Worm (Caenorhabditis elegans): ENCODE results near the gene ttr-42.
A peak's percentile ranks its signal among the peaks of the same experiment; 100 is the strongest.

The ttr-42 gene

ce11 chrX:2569040-2569439 is 8.5 kb upstream of the ttr-42 start (continued):
- no peak for TF ChIP-seq T26A8.4 (GFP tag; IDR thresholded peaks at IDR 0.05)
- no peak for TF ChIP-seq daf-8 (GFP tag; IDR thresholded peaks at IDR 0.05)
- TF ChIP-seq ZK337.2 (GFP tag; IDR thresholded peaks at IDR 0.05): no peak
- TF ChIP-seq nhr-76 (tag; optimal IDR thresholded peaks at IDR 0.05): no peak
- TF ChIP-seq pqm-1 (tag; optimal IDR thresholded peaks at IDR 0.05): peak; percentile 94
- TF ChIP-seq lsy-2 (tag; optimal IDR thresholded peaks at IDR 0.05): no peak
- no peak for TF ChIP-seq dmd-9 (GFP tag; IDR thresholded peaks at IDR 0.05)
- TF ChIP-seq madf-5 (GFP tag; IDR thresholded peaks at IDR 0.05): no peak
- TF ChIP-seq fos-1 (tag; optimal IDR thresholded peaks at IDR 0.05): no peak
- no peak for TF ChIP-seq attf-4 (tag; optimal IDR thresholded peaks at IDR 0.05)
- TF ChIP-seq tag-97 (GFP tag; IDR thresholded peaks at IDR 0.05): no peak
- TF ChIP-seq nhr-28 (tag; optimal IDR thresholded peaks at IDR 0.05): peak; percentile 99
- no peak for TF ChIP-seq nhr-111 (GFP tag; optimal IDR thresholded peaks at IDR 0.05)
- no peak for TF ChIP-seq nhr-42 (GFP tag; IDR thresholded peaks at IDR 0.05)
- TF ChIP-seq F49E8.2 (tag; optimal IDR thresholded peaks at IDR 0.05; ENCODE audit: borderline replicate concordance): no peak
- no peak for TF ChIP-seq lir-3 (tag; optimal IDR thresholded peaks at IDR 0.05)
- peak; percentile 87 for TF ChIP-seq nhr-77 (tag; optimal IDR thresholded peaks at IDR 0.05)
- TF ChIP-seq lin-38 (GFP tag; IDR thresholded peaks at IDR 0.05): no peak
- no peak for TF ChIP-seq ceh-82 (tag; optimal IDR thresholded peaks at IDR 0.05)
- no peak for TF ChIP-seq nhr-6 (tag; optimal IDR thresholded peaks at IDR 0.05)
- TF ChIP-seq hif-1 (tag; optimal IDR thresholded peaks at IDR 0.05): peak in 1 of 2 experiments; percentile 19
- no peak for TF ChIP-seq dmd-8 (GFP tag; IDR thresholded peaks at IDR 0.05)
- no peak for TF ChIP-seq F26F4.8 (GFP tag; conservative IDR thresholded peaks at IDR 0.05)
- TF ChIP-seq spr-3 (GFP tag; optimal IDR thresholded peaks at IDR 0.05): no peak
- no peak for TF ChIP-seq ceh-20 (GFP tag; IDR thresholded peaks at IDR 0.05)
- TF ChIP-seq mxl-2 (GFP tag; conservative IDR thresholded peaks at IDR 0.05): no peak
- peak; percentile 44 for TF ChIP-seq mep-1 (tag; optimal IDR thresholded peaks at IDR 0.05)
- TF ChIP-seq fkh-10 (GFP tag; optimal IDR thresholded peaks at IDR 0.05): no peak
- TF ChIP-seq Y5F2A.4 (GFP tag; optimal IDR thresholded peaks at IDR 0.05): no peak
- no peak for TF ChIP-seq madf-9 (GFP tag; conservative IDR thresholded peaks at IDR 0.05)
- TF ChIP-seq vab-7 (GFP tag; IDR thresholded peaks at IDR 0.05): no peak
- no peak for TF ChIP-seq ama-1 (optimal IDR thresholded peaks at IDR 0.05)
- TF ChIP-seq nhr-237 (tag; optimal IDR thresholded peaks at IDR 0.05): no peak
- TF ChIP-seq tra-1 (GFP tag; IDR thresholded peaks at IDR 0.05): peak; percentile 90
- no peak for TF ChIP-seq set-16 (GFP tag; IDR thresholded peaks at IDR 0.05)
- TF ChIP-seq zfp-3 (GFP tag; conservative IDR thresholded peaks at IDR 0.05): 0 out of 2 replicates have a peak, but pooled peaks have one; percentile 23
- no peak for TF ChIP-seq egl-27 (tag; optimal IDR thresholded peaks at IDR 0.05)
- TF ChIP-seq hlh-30 (tag; optimal IDR thresholded peaks at IDR 0.05; ENCODE audit: insufficient read depth): peak; percentile 26
- TF ChIP-seq mxl-3 (GFP tag; optimal IDR thresholded peaks at IDR 0.05): peak; percentile 39
- no peak for TF ChIP-seq Y105C5A.15 (GFP tag; IDR thresholded peaks at IDR 0.05)
- TF ChIP-seq daf-16 (GFP tag; optimal IDR thresholded peaks at IDR 0.05): peak in 1 of 2 experiments; percentile 92
- TF ChIP-seq daf-16 (tag; optimal IDR thresholded peaks at IDR 0.05): peak; percentile 97
- TF ChIP-seq lim-7 (GFP tag; IDR thresholded peaks at IDR 0.05): no peak
- no peak for TF ChIP-seq daf-12 (tag; optimal IDR thresholded peaks at IDR 0.05)
- no peak for TF ChIP-seq ceh-62 (tag; optimal IDR thresholded peaks at IDR 0.05)
- no peak for TF ChIP-seq lin-13 (GFP tag; optimal IDR thresholded peaks at IDR 0.05)
- peak; percentile 36; the same call in 1 of the 2 replicates for TF ChIP-seq hmg-1.1 (GFP tag; IDR thresholded peaks at IDR 0.05)
- TF ChIP-seq lin-1 (GFP tag; IDR thresholded peaks at IDR 0.05): 0 out of 2 replicates have a peak, but pooled peaks have one; percentile 33
- no peak for TF ChIP-seq ZK546.5 (tag; optimal IDR thresholded peaks at IDR 0.05)
- TF ChIP-seq Y48G9A.11 (GFP tag; IDR thresholded peaks at IDR 0.05): no peak
- TF ChIP-seq unc-62 (GFP tag; optimal IDR thresholded peaks at IDR 0.05 in 1 of 2): peak in 1 of 2 experiments; percentile 57
- TF ChIP-seq unc-62 (tag; optimal IDR thresholded peaks at IDR 0.05): no peak
- TF ChIP-seq ztf-11 (tag; optimal IDR thresholded peaks at IDR 0.05): no peak
- TF ChIP-seq skn-1 (tag; optimal IDR thresholded peaks at IDR 0.05): no peak

Data from whole organism, L4 larva.